Fruit fly (Drosophila melanogaster) whole organism, pupa: Measurements from ENCODE around the gene Ptip.

Source experiments
- CG10348 ChIP-seq: fragments of 200-800 bp; sonication (Bioruptor generic); IDR thresholded peaks from 2 replicates; pipeline ENCODE4 v1.3.6; 2022; ENCODE audit warnings: missing biosample characterization, missing genetic modification characterization
- CG12605 ChIP-seq: fragments of 200-800 bp; sonication (Bioruptor generic); IDR thresholded peaks from 2 replicates; pipeline ENCODE4 v1.3.6; 2022; ENCODE audit warnings: missing biosample characterization, missing genetic modification characterization
- CG13204 ChIP-seq: fragments of 200-800 bp; sonication (Bioruptor generic); optimal IDR thresholded peaks from 2 replicates; lab custom pipeline; 2018; ENCODE audit warnings: missing biosample characterization, mild to moderate bottlenecking, missing genetic modification characterization, moderate library complexity
- CG14655 ChIP-seq: fragments of 200-800 bp; sonication (Bioruptor generic); optimal IDR thresholded peaks from 3 replicates; lab custom pipeline; 2017; ENCODE audit warnings: mild to moderate bottlenecking, missing biosample characterization, missing genetic modification reagents, missing genetic modification characterization
- CG15710 ChIP-seq: fragments of 200-800 bp; sonication (Bioruptor generic); optimal IDR thresholded peaks from 2 replicates; lab custom pipeline; 2018; ENCODE audit warnings: missing biosample characterization, mild to moderate bottlenecking, missing genetic modification characterization, moderate library complexity
- CG17806 ChIP-seq: fragments of 200-800 bp; sonication (Bioruptor generic); optimal IDR thresholded peaks from 2 replicates; lab custom pipeline; 2018; ENCODE audit warnings: missing biosample characterization, mild to moderate bottlenecking, missing genetic modification characterization, moderate library complexity
- CG32121 ChIP-seq: fragments of 200-800 bp; sonication (Bioruptor generic); IDR thresholded peaks from 2 replicates; pipeline ENCODE4 v1.3.6; 2022; ENCODE audit warnings: missing biosample characterization, missing genetic modification characterization
- CG34367 ChIP-seq: fragments of 200-800 bp; sonication (Bioruptor generic); optimal IDR thresholded peaks from 2 replicates; lab custom pipeline; 2018; ENCODE audit warnings: missing biosample characterization, mild to moderate bottlenecking, missing genetic modification characterization
- CG4496 ChIP-seq: fragments of 200-800 bp; sonication (Bioruptor generic); IDR thresholded peaks from 3 replicates; pipeline ENCODE4 v1.3.6; 2022; ENCODE audit warnings: missing biosample characterization, missing genetic modification characterization
- CG8159 ChIP-seq: fragments of 200-800 bp; sonication (Bioruptor generic); optimal IDR thresholded peaks from 3 replicates; lab custom pipeline; 2018; ENCODE audit warnings: missing biosample characterization, mild to moderate bottlenecking, missing genetic modification characterization, moderate library complexity
- CG8301 ChIP-seq: fragments of 200-800 bp; sonication (Bioruptor generic); optimal IDR thresholded peaks from 2 replicates; lab custom pipeline; 2018; ENCODE audit warnings: missing biosample characterization, mild to moderate bottlenecking, missing genetic modification characterization
- CG9948 ChIP-seq: fragments of 200-800 bp; sonication (Bioruptor generic); optimal IDR thresholded peaks from 2 replicates; lab custom pipeline; 2018; ENCODE audit warnings: missing biosample characterization, mild to moderate bottlenecking, missing genetic modification characterization, moderate library complexity
- D1 ChIP-seq: fragments of 200-800 bp; sonication (Bioruptor generic); optimal IDR thresholded peaks from 2 replicates; lab custom pipeline; 2018; ENCODE audit warnings: missing biosample characterization, mild to moderate bottlenecking, missing genetic modification characterization, moderate library complexity
- EcR ChIP-seq: fragments of 200-800 bp; sonication (Bioruptor generic); optimal IDR thresholded peaks from 3 replicates; lab custom pipeline; 2019; ENCODE audit warnings: missing biosample characterization, missing genetic modification characterization, mild to moderate bottlenecking, moderate library complexity, missing genetic modification reagents
- Ets98B ChIP-seq: fragments of 200-800 bp; sonication (Bioruptor generic); IDR thresholded peaks from 2 replicates; pipeline ENCODE4 v1.3.6; 2022; ENCODE audit warnings: missing biosample characterization, missing genetic modification characterization
- Pif1A ChIP-seq: fragments of 200-800 bp; sonication (Bioruptor generic); optimal IDR thresholded peaks from 3 replicates; lab custom pipeline; 2016; ENCODE audit warnings: missing biosample characterization, missing genetic modification characterization
- Pif1B ChIP-seq: fragments of 200-800 bp; sonication (Bioruptor generic); optimal IDR thresholded peaks from 3 replicates; lab custom pipeline; 2016; ENCODE audit warnings: missing biosample characterization, missing genetic modification characterization
- Snoo ChIP-seq: fragments of 200-800 bp; sonication (Bioruptor generic); optimal IDR thresholded peaks from 3 replicates; lab custom pipeline; 2017; ENCODE audit warnings: missing biosample characterization, mild to moderate bottlenecking, missing genetic modification characterization, inconsistent platforms
- fd96Ca ChIP-seq: fragments of 200-800 bp; sonication (Bioruptor generic); IDR thresholded peaks from 3 replicates; pipeline ENCODE4 v1.3.6; 2022; ENCODE audit warnings: missing biosample characterization, missing genetic modification characterization
- gl ChIP-seq: fragments of 200-800 bp; sonication (Bioruptor generic); optimal IDR thresholded peaks from 2 replicates; lab custom pipeline; 2018; ENCODE audit warnings: missing biosample characterization, mild to moderate bottlenecking, missing genetic modification characterization
- rn ChIP-seq: fragments of 200-800 bp; sonication (Bioruptor generic); IDR thresholded peaks from 2 replicates; pipeline ENCODE4 v1.3.6; 2022; ENCODE audit warnings: missing biosample characterization, missing genetic modification characterization

The Ptip gene

DNA sequence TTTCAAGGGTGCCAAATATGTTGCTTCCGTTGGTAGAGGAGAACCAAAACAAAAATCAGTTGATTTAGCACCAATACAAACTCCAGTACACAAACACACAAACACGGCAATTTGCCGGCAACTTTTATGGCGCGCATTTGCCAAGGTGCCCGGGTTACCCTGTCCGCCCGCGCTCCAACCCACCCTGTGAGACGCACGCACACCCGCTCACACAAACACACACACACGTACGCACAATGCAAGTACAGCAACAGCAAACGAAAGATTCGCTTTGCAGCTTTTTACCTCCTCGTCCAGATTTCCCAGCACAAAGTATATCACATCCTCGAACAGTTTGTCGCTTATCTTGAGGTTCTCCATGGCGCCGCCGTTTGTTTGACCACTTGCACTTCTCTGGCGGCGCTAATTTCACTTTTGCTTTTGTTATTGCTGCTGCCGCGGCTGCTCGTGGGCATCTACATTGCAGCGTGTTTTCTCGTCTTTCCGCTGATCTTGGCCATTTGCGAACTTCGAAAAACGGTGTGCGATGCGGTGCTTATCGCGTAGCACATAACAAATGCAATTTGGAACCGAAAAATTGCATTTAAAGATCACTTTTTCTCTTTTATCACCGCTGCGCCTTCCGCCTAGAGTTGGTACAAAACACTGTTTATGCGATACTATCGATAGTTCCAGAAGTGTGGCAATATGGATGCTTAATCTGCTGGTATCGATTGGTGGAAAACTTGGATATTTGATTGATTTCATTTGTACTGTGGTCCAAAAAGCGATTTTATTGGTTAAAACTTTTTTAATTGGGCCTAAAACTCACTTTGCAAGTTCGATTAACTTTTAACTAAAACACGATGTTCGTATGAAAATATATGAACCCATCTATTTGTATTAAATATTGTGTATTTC, at the start of gene Ptip:
Ptip (minus strand) TSS at position 637 of the 900 bp plus-strand sequence.
- TF ChIP-seq Ets98B (0 out of 2 replicates have a peak, but pooled peaks have one; percentile 64), gl (peak; percentile 40), EcR (GFP tag; lab: Kevin White, UChicago) (no peak), CG12605 (GFP tag; lab: Robert Waterston, UW) (peak; percentile 66), fd96Ca (GFP tag; lab: Robert Waterston, UW) (no peak; the same call in 2 of the 3 replicates), CG13204 (no peak), CG34367 (no peak), CG15710 (tag; lab: Kevin White, UChicago) (no peak), Pif1B (GFP tag; lab: Kevin White, UChicago) (no peak), CG8301 (tag; lab: Kevin White, UChicago) (no peak), rn (GFP tag; lab: Robert Waterston, UW) (no peak), CG10348 (GFP tag; lab: Robert Waterston, UW) (no peak), CG9948 (tag; lab: Kevin White, UChicago) (no peak), Snoo (tag; lab: Kevin White, UChicago) (no peak), CG4496 (GFP tag; lab: Robert Waterston, UW) (peak; percentile 77), CG17806 (tag; lab: Kevin White, UChicago) (no peak), CG8159 (no peak), Pif1A (no peak), CG14655 (GFP tag; lab: Kevin White, UChicago) (no peak), D1 (tag; lab: Kevin White, UChicago) (no peak), CG32121 (GFP tag; lab: Robert Waterston, UW) (peak; percentile 49; the same call in 1 of the 2 replicates)

DNA sequence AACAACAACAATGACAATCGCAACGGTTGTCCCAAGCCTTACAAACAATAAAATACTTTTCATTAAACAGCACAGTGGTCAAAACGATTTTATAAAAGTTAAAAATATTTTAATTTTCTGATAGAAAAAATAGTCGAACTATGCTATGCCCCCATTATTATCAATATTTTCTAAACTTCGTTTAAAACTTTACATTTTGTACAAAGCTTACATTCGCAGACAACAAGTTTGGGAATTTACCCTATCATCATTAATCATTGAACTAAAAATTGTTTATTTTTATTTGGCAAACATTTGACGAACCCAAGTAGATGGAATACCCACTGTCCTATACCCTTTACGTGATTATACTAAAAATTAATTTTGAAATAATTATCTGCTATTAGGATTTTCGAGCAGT, 49.3 kb upstream of the Ptip start:
- no peak for TF ChIP-seq CG8301 (tag; lab: Kevin White, UChicago)
- TF ChIP-seq CG12605 (GFP tag; lab: Robert Waterston, UW) = no peak
- TF ChIP-seq CG10348 (GFP tag; lab: Robert Waterston, UW) = no peak
- no peak for TF ChIP-seq Pif1B (GFP tag; lab: Kevin White, UChicago)
- no peak for TF ChIP-seq CG32121 (GFP tag; lab: Robert Waterston, UW)
- no peak for TF ChIP-seq D1 (tag; lab: Kevin White, UChicago)
- TF ChIP-seq Ets98B = no peak
- no peak for TF ChIP-seq fd96Ca (GFP tag; lab: Robert Waterston, UW)
- no peak for TF ChIP-seq CG17806 (tag; lab: Kevin White, UChicago)
- TF ChIP-seq CG13204 = no peak
- TF ChIP-seq CG4496 (GFP tag; lab: Robert Waterston, UW) = no peak
- no peak for TF ChIP-seq CG14655 (GFP tag; lab: Kevin White, UChicago)
- no peak for TF ChIP-seq gl
- TF ChIP-seq CG34367 = no peak
- TF ChIP-seq Pif1A = no peak
- TF ChIP-seq CG8159 = no peak
- TF ChIP-seq Snoo (tag; lab: Kevin White, UChicago) = no peak
- TF ChIP-seq EcR (GFP tag; lab: Kevin White, UChicago) = no peak
- TF ChIP-seq, all 21 proteins: peak for 0

dm6 chr3L:14076559-14076958, 47.6 kb upstream of the Ptip start:
- no peak for TF ChIP-seq CG32121 (GFP tag; lab: Robert Waterston, UW)

DNA sequence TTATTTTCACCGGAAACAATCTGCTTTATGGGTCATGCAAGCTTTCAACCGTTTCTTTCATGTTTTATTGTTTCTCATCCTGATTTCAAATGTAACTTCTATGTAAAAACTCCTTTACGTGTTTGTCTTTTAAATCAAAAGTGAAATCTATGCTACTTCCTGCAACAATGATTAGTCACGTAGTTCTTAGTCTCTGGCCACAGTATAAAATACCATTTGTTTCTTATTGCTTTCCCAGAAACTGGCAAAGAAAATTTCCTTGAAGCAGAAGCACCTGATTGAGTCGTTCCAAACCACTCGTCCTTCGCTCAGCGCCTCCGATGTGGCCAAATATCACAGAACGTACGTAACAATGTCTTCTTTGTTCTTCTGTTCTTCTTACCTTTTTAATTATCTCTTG, 46.6 kb upstream of the Ptip start, which contains the start of gene btl:
btl (plus strand) TSS at position 301 of the 400 bp plus-strand sequence.
- TF ChIP-seq rn (GFP tag; lab: Robert Waterston, UW) (no peak), Snoo (tag; lab: Kevin White, UChicago) (no peak), CG9948 (tag; lab: Kevin White, UChicago) (no peak), CG8159 (no peak), Pif1A (no peak), CG12605 (GFP tag; lab: Robert Waterston, UW) (no peak), CG14655 (GFP tag; lab: Kevin White, UChicago) (no peak), D1 (tag; lab: Kevin White, UChicago) (no peak), Pif1B (GFP tag; lab: Kevin White, UChicago) (no peak), CG10348 (GFP tag; lab: Robert Waterston, UW) (no peak), CG32121 (GFP tag; lab: Robert Waterston, UW) (no peak), CG8301 (tag; lab: Kevin White, UChicago) (no peak), fd96Ca (GFP tag; lab: Robert Waterston, UW) (no peak), CG4496 (GFP tag; lab: Robert Waterston, UW) (no peak), gl (no peak), Ets98B (no peak), EcR (GFP tag; lab: Kevin White, UChicago) (no peak), CG13204 (no peak), CG34367 (no peak), CG17806 (tag; lab: Kevin White, UChicago) (no peak)

dm6 chr3L:14071621-14072020, 42.7 kb upstream of the Ptip start, which contains the start of gene Pex1:
Gene Pex1 (plus strand): TSS chr3L:14071892.
- TF ChIP-seq fd96Ca (GFP tag; lab: Robert Waterston, UW) = no peak
- peak; percentile 79 for TF ChIP-seq CG12605 (GFP tag; lab: Robert Waterston, UW)
- 0 out of 3 replicates have a peak, but pooled peaks have one; percentile 25 for TF ChIP-seq CG4496 (GFP tag; lab: Robert Waterston, UW)

DNA sequence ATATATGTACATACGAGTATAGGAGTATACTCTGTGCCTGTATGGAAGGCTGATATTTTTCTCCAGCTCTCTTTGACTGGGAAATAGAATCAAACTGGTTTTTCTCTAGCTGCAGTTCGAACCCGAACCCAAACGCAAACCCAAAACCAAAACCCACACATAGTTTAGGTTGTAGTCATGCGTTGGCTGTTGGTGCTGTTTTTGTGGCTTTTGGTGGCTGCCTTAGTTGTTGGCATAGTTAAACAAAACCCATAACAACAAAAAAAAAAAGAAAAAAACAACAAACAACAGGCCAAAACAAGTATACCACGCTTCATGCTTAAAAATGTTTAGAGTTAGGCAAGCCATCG, 35.1 kb upstream of the Ptip start:
- TF ChIP-seq CG13204 = no peak
- TF ChIP-seq CG32121 (GFP tag; lab: Robert Waterston, UW) = no peak
- TF ChIP-seq CG9948 (tag; lab: Kevin White, UChicago) = no peak
- no peak for TF ChIP-seq CG17806 (tag; lab: Kevin White, UChicago)
- TF ChIP-seq CG15710 (tag; lab: Kevin White, UChicago) = no peak
- TF ChIP-seq CG4496 (GFP tag; lab: Robert Waterston, UW) = no peak
- no peak for TF ChIP-seq gl
